Fruit fly (Drosophila melanogaster): ENCODE measurements around the gene Gr10a.

Gene Gr10a

dm6 chrX:11449476-11450119 is 32.4 kb upstream of the Gr10a start (continued):
- TF ChIP-seq Stat92E (GFP tag; optimal IDR thresholded peaks at IDR 0.05): no peak
- peak; percentile 88 for TF ChIP-seq Fer3 (tag; optimal IDR thresholded peaks at IDR 0.05)
- peak; percentile 86 for TF ChIP-seq CHES-1-like (GFP tag; optimal IDR thresholded peaks at IDR 0.05)
- peak; percentile 22 for TF ChIP-seq cg (GFP tag; optimal IDR thresholded peaks at IDR 0.05)
- no peak for TF ChIP-seq CG34224 (GFP tag; IDR thresholded peaks at IDR 0.05; ENCODE audit: partially characterized antibody)
- TF ChIP-seq Meics (GFP tag; optimal IDR thresholded peaks at IDR 0.05): peak; percentile 85
- TF ChIP-seq mam (GFP tag; optimal IDR thresholded peaks at IDR 0.05): peak; percentile 87
- TF ChIP-seq Dp (GFP tag; optimal IDR thresholded peaks at IDR 0.05): no peak
- TF ChIP-seq CG6689 (GFP tag; IDR thresholded peaks at IDR 0.05): peak; percentile 89
- TF ChIP-seq CG2202 (tag; optimal IDR thresholded peaks at IDR 0.05): peak; percentile 43
- peak; percentile 88 for TF ChIP-seq NfI (GFP tag; optimal IDR thresholded peaks at IDR 0.05)
- peak; percentile 80 for TF ChIP-seq ap (GFP tag; IDR thresholded peaks at IDR 0.05)
- peak; percentile 63; the same call in 2 of the 3 replicates for TF ChIP-seq jigr1 (GFP tag; IDR thresholded peaks at IDR 0.05)
- peak; percentile 65 for TF ChIP-seq Max (GFP tag; optimal IDR thresholded peaks at IDR 0.05)
- peak; percentile 86 for TF ChIP-seq ken (GFP tag; IDR thresholded peaks at IDR 0.05)
- peak; percentile 71 for TF ChIP-seq CG10979 (tag; optimal IDR thresholded peaks at IDR 0.05)
- peak; percentile 90 for TF ChIP-seq Antp (GFP tag; optimal IDR thresholded peaks at IDR 0.05)
- TF ChIP-seq Awh (GFP tag; IDR thresholded peaks at IDR 0.05): peak; percentile 85
- TF ChIP-seq schlank (tag; optimal IDR thresholded peaks at IDR 0.05): peak; percentile 78
- peak; percentile 82 for TF ChIP-seq CG9215 (GFP tag; IDR thresholded peaks at IDR 0.05)
- peak; percentile 80 for TF ChIP-seq kah (GFP tag; optimal IDR thresholded peaks at IDR 0.05)
- peak; percentile 85 for TF ChIP-seq CG7372 (GFP tag; IDR thresholded peaks at IDR 0.05)
- TF ChIP-seq CG8290 (GFP tag; optimal IDR thresholded peaks at IDR 0.05): peak; percentile 48
- TF ChIP-seq CG8290 (tag; optimal IDR thresholded peaks at IDR 0.05): peak in 1 of 2 experiments; percentile 97
- TF ChIP-seq CG17612 (GFP tag; IDR thresholded peaks at IDR 0.05): peak; percentile 80
- 0 out of 4 replicates have a peak, but pooled peaks have one; percentile 5 for TF ChIP-seq chinmo (GFP tag; IDR thresholded peaks at IDR 0.05; ENCODE audit: partially characterized antibody)
- TF ChIP-seq Hmx (GFP tag; optimal IDR thresholded peaks at IDR 0.05): peak; percentile 9
- peak; percentile 86 for TF ChIP-seq CG9609 (GFP tag; optimal IDR thresholded peaks at IDR 0.05)
- TF ChIP-seq salm (tag; optimal IDR thresholded peaks at IDR 0.05): peak; percentile 73
- no peak for TF ChIP-seq stwl (tag; optimal IDR thresholded peaks at IDR 0.05)
- no peak for TF ChIP-seq CG9797 (GFP tag; optimal IDR thresholded peaks at IDR 0.05)
- TF ChIP-seq CG8388 (GFP tag; optimal IDR thresholded peaks at IDR 0.05): peak; percentile 80
- TF ChIP-seq CG11560 (tag; IDR thresholded peaks at IDR 0.05): peak; percentile 79; the same call in 2 of the 3 replicates
- peak; percentile 56 for TF ChIP-seq gcm (GFP tag; optimal IDR thresholded peaks at IDR 0.05)
- peak; percentile 75 for TF ChIP-seq CG4424 (GFP tag; optimal IDR thresholded peaks at IDR 0.05)
- TF ChIP-seq eve (GFP tag; optimal IDR thresholded peaks at IDR 0.05): peak in 1 of 2 experiments; percentile 92
- peak; percentile 74 for TF ChIP-seq Myb (GFP tag; optimal IDR thresholded peaks at IDR 0.05)
- peak; percentile 74 for TF ChIP-seq onecut (GFP tag; IDR thresholded peaks at IDR 0.05)
- TF ChIP-seq Nf-YB (GFP tag; optimal IDR thresholded peaks at IDR 0.05): peak; percentile 57
- no peak for TF ChIP-seq Kr (GFP tag; optimal IDR thresholded peaks at IDR 0.05)
- peak; percentile 53; the same call in 1 of the 2 replicates for TF ChIP-seq cas (GFP tag; IDR thresholded peaks at IDR 0.05)
- TF ChIP-seq Bdp1 (GFP tag; optimal IDR thresholded peaks at IDR 0.05): peak; percentile 57
- peak; percentile 66 for TF ChIP-seq CG11696 (GFP tag; IDR thresholded peaks at IDR 0.05)
- TF ChIP-seq mirr (GFP tag; optimal IDR thresholded peaks at IDR 0.05): peak; percentile 86
- peak; percentile 85 for TF ChIP-seq Side (GFP tag; optimal IDR thresholded peaks at IDR 0.05)
- TF ChIP-seq prd (optimal IDR thresholded peaks at IDR 0.05): no peak
- peak; percentile 95 for TF ChIP-seq prd (GFP tag; IDR thresholded peaks at IDR 0.05)
- peak; percentile 44 for TF ChIP-seq Jarid2 (GFP tag; optimal IDR thresholded peaks at IDR 0.05)
- TF ChIP-seq tgo (GFP tag; IDR thresholded peaks at IDR 0.05): peak; percentile 86
- peak; percentile 46 for TF ChIP-seq CG6254 (GFP tag; optimal IDR thresholded peaks at IDR 0.05)
